Worm (Caenorhabditis elegans) whole organism, young adult: ENCODE measurements around the gene Y116F11B.17.

Experiments
- Y53G8AR.9 ChIP-seq: fragments of 200-800 bp; sonication (Bioruptor generic); conservative IDR thresholded peaks from 2 replicates; pipeline ENCODE4 v1.3.6; 2022; ENCODE audit warnings: missing genetic modification reagents, missing genetic modification characterization, missing compliant biosample characterization
- hsf-1 ChIP-seq: fragments of 200-800 bp; sonication (Bioruptor generic); IDR thresholded peaks from 2 replicates; pipeline ENCODE4 v1.3.6; 2022; ENCODE audit warnings: missing genetic modification reagents, missing genetic modification characterization, missing compliant biosample characterization
- pha-4 ChIP-seq: fragments of 150-350 bp; sonication (generic microtip); optimal IDR thresholded peaks from 2 replicates; lab custom pipeline; 2014; ENCODE audit warnings: missing biosample characterization, missing genetic modification reagents, missing genetic modification characterization

DNA sequence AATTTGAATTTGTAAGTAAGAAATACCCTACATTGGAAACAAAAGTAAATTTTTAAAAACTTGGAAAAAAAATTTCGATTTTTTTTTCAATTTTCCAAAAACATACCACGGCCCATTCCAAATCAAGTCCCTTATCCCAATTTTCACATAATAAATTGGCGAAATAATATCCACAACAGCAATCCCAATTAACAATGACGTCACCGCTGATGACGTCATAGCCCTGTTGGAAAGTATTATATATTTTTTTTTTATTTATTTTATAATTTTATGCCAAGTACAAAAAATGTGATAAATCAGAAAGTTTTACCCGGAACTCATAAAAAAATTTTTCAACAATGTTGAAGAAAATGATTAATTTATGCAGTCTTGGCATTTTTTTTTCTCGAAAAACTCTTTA is 31.6 kb upstream of the Y116F11B.17 start:
- TF ChIP-seq pha-4 (tag; lab: Kevin White, UChicago) (no peak), hsf-1 (GFP tag; lab: Robert Waterston, UW) (no peak), Y53G8AR.9 (no peak)
